Worm (Caenorhabditis elegans) whole organism, L4 larva: ENCODE results near the gene ule-3.

Experiments used
- F26F4.8 ChIP-seq: fragments of 200-800 bp; sonication (Bioruptor generic); conservative IDR thresholded peaks from 2 replicates; pipeline ENCODE4 v1.3.6; 2022; ENCODE audit warnings: missing genetic modification characterization, missing compliant biosample characterization
- ama-1 ChIP-seq: fragments of 150-350 bp; optimal IDR thresholded peaks from 2 replicates; lab custom pipeline; 2014; ENCODE audit warnings: inconsistent platforms, mixed read lengths
- daf-8 ChIP-seq: fragments of 200-800 bp; sonication (Bioruptor generic); IDR thresholded peaks from 2 replicates; pipeline ENCODE4 v1.3.6; 2022; ENCODE audit warnings: missing genetic modification characterization, missing compliant biosample characterization
- lin-39 ChIP-seq: fragments of 150-350 bp; optimal IDR thresholded peaks from 2 replicates; lab custom pipeline; 2014; ENCODE audit warnings: missing biosample characterization, missing genetic modification reagents, missing genetic modification characterization
- madf-5 ChIP-seq, 2 experiments: fragments of 200-800 bp; sonication (Bioruptor generic); IDR thresholded peaks; 2 replicates each; pipeline ENCODE4 v1.3.6; 2022; ENCODE audit warnings: missing compliant biosample characterization in 2 of 2, missing genetic modification characterization in 2 of 2
- nhr-11 ChIP-seq: fragments of 150-350 bp; optimal IDR thresholded peaks from 2 replicates; lab custom pipeline; 2014; ENCODE audit warnings: missing biosample characterization, missing genetic modification characterization
- nhr-77 ChIP-seq: fragments of 150-350 bp; optimal IDR thresholded peaks from 2 replicates; lab custom pipeline; 2014; ENCODE audit warnings: missing biosample characterization, missing genetic modification characterization
- pha-4 ChIP-seq, 2 experiments: fragments of 150-350 bp in 1 of 2; fragments of 200-800 bp in 1 of 2; sonication (Bioruptor generic) in 1 of 2; IDR thresholded peaks in 1 of 2; optimal IDR thresholded peaks in 1 of 2; 2 replicates each; pipeline versions ENCODE4 v1.3.6 to Lab custom; 2014 to 2022; ENCODE audit warnings: missing genetic modification characterization in 2 of 2, missing genetic modification reagents in 2 of 2, missing biosample characterization in 1 of 2, missing compliant biosample characterization in 1 of 2
- pqm-1 ChIP-seq: sonication (generic microtip); optimal IDR thresholded peaks from 2 replicates; lab custom pipeline; 2017; ENCODE audit warnings: missing biosample characterization, missing genetic modification characterization
- unc-130 ChIP-seq: sonication (generic microtip); optimal IDR thresholded peaks from 2 replicates; lab custom pipeline; 2016; ENCODE audit warnings: missing genetic modification reagents, missing genetic modification characterization, missing compliant biosample characterization
- unc-39 ChIP-seq: sonication (generic microtip); optimal IDR thresholded peaks from 2 replicates; lab custom pipeline; 2017; ENCODE audit warnings: missing biosample characterization, missing genetic modification characterization
- unc-62 ChIP-seq, 3 experiments: fragments of 150-350 bp in 1 of 3; sonication (generic microtip); optimal IDR thresholded peaks in 2 of 3; peaks in 1 of 3; 1 replicate in 1 of 3; 2 replicates in 2 of 3; lab custom pipeline; 2014 to 2017; ENCODE audit warnings: missing biosample characterization in 3 of 3, missing genetic modification characterization in 3 of 3, missing genetic modification reagents in 3 of 3, missing genotype in 1 of 3

ce11 chrV:10839398-10839797 lies 45.8 kb downstream of the ule-3 start:
- TF ChIP-seq daf-8 (GFP tag; lab: Robert Waterston, UW): no peak
- no peak for TF ChIP-seq nhr-77 (tag; lab: Kevin White, UChicago)
- no peak for TF ChIP-seq pqm-1 (tag; lab: Kevin White, UChicago)
- TF ChIP-seq pha-4 (GFP tag; IDR thresholded peaks at IDR 0.05; lab: Robert Waterston, UW): no peak
- TF ChIP-seq pha-4 (tag; optimal IDR thresholded peaks at IDR 0.05; lab: Kevin White, UChicago): no peak
- TF ChIP-seq nhr-11 (tag; lab: Kevin White, UChicago): no peak
- TF ChIP-seq ama-1: no peak
- TF ChIP-seq unc-39 (tag; lab: Kevin White, UChicago): no peak
- peak in 1 of 2 experiments; percentile 35 for TF ChIP-seq unc-62 (GFP tag; optimal IDR thresholded peaks at IDR 0.05 in 1 of 2; lab: Kevin White, UChicago)
- TF ChIP-seq unc-62 (tag; optimal IDR thresholded peaks at IDR 0.05; lab: Kevin White, UChicago): no peak
- TF ChIP-seq lin-39 (tag; lab: Kevin White, UChicago): no peak
- no peak for TF ChIP-seq madf-5 (GFP tag; IDR thresholded peaks at IDR 0.05; lab: Robert Waterston, UW)
- no peak for TF ChIP-seq F26F4.8 (GFP tag; lab: Robert Waterston, UW)
- no peak for TF ChIP-seq unc-130 (GFP tag; lab: Kevin White, UChicago)
